Worm (Caenorhabditis elegans): Measurements from ENCODE around the gene W02H3.3.
A peak's percentile ranks its signal among the peaks of the same experiment; 100 is the strongest.

The W02H3.3 gene

ce11 chrX:11059744-11060143 is 38.2 kb downstream of the W02H3.3 start, which contains the start of gene lpr-6:
Gene lpr-6 (plus strand): TSS chrX:11059994.
- TF ChIP-seq tbx-37 (GFP tag; conservative IDR thresholded peaks at IDR 0.05) (no peak), ets-7 (tag; optimal IDR thresholded peaks at IDR 0.05) (no peak), pes-1 (GFP tag; IDR thresholded peaks at IDR 0.05) (no peak), sea-1 (GFP tag; conservative IDR thresholded peaks at IDR 0.05) (no peak), hmbx-1 (tag; optimal IDR thresholded peaks at IDR 0.05) (no peak), tra-4 (tag; optimal IDR thresholded peaks at IDR 0.05) (no peak), B0310.2 (tag; optimal IDR thresholded peaks at IDR 0.05) (no peak), hmg-4 (GFP tag; optimal IDR thresholded peaks at IDR 0.05) (no peak), F13C5.2 (tag; optimal IDR thresholded peaks at IDR 0.05) (no peak), scrt-1 (GFP tag; IDR thresholded peaks at IDR 0.05) (no peak), aly-1 (tag; optimal IDR thresholded peaks at IDR 0.05) (no peak)

ce11 chrX:11057028-11057427 is 41.0 kb downstream of the W02H3.3 start, which contains the start of gene lpr-3:
Gene lpr-3 (plus strand): TSS chrX:11057401.
- TF ChIP-seq F13C5.2 (tag; optimal IDR thresholded peaks at IDR 0.05) (no peak), sea-1 (GFP tag; conservative IDR thresholded peaks at IDR 0.05) (0 out of 2 replicates have a peak, but pooled peaks have one; percentile 21), aly-1 (tag; optimal IDR thresholded peaks at IDR 0.05) (no peak), ets-7 (tag; optimal IDR thresholded peaks at IDR 0.05) (no peak), tbx-37 (GFP tag; conservative IDR thresholded peaks at IDR 0.05) (no peak), hmbx-1 (tag; optimal IDR thresholded peaks at IDR 0.05) (no peak), ama-1 (optimal IDR thresholded peaks at IDR 0.05) (no peak), tbx-11 (GFP tag; IDR thresholded peaks at IDR 0.05) (no peak), hnd-1 (tag; optimal IDR thresholded peaks at IDR 0.05) (no peak), B0310.2 (tag; optimal IDR thresholded peaks at IDR 0.05) (no peak), hmg-4 (GFP tag; optimal IDR thresholded peaks at IDR 0.05) (peak; percentile 34), pes-1 (GFP tag; IDR thresholded peaks at IDR 0.05) (no peak), tra-4 (tag; optimal IDR thresholded peaks at IDR 0.05) (no peak), flt-1 (GFP tag; IDR thresholded peaks at IDR 0.05) (no peak), scrt-1 (GFP tag; IDR thresholded peaks at IDR 0.05) (no peak)

ce11 chrX:11053615-11054014 is 44.4 kb downstream of the W02H3.3 start, which contains the start of gene C09F12.2:
Gene C09F12.2 (plus strand): TSS chrX:11053915.
- TF ChIP-seq ama-1 (optimal IDR thresholded peaks at IDR 0.05) (no peak), tra-4 (tag; optimal IDR thresholded peaks at IDR 0.05) (no peak), tbx-11 (GFP tag; IDR thresholded peaks at IDR 0.05) (no peak), tbx-37 (GFP tag; conservative IDR thresholded peaks at IDR 0.05) (no peak), flt-1 (GFP tag; IDR thresholded peaks at IDR 0.05) (no peak), ceh-36 (tag; optimal IDR thresholded peaks at IDR 0.05) (no peak), aly-1 (tag; optimal IDR thresholded peaks at IDR 0.05) (no peak), F13C5.2 (tag; optimal IDR thresholded peaks at IDR 0.05) (no peak), B0310.2 (tag; optimal IDR thresholded peaks at IDR 0.05) (no peak), ceh-13 (GFP tag; optimal IDR thresholded peaks at IDR 0.05) (no peak), hmg-4 (GFP tag; optimal IDR thresholded peaks at IDR 0.05) (no peak), hnd-1 (tag; optimal IDR thresholded peaks at IDR 0.05) (no peak), sea-1 (GFP tag; conservative IDR thresholded peaks at IDR 0.05) (no peak), pes-1 (GFP tag; IDR thresholded peaks at IDR 0.05) (no peak), ets-7 (tag; optimal IDR thresholded peaks at IDR 0.05) (no peak), scrt-1 (GFP tag; IDR thresholded peaks at IDR 0.05) (no peak)

- no peak for TF ChIP-seq tbx-37 (GFP tag; conservative IDR thresholded peaks at IDR 0.05)
- no peak; the same call in 1 of the 2 replicates for TF ChIP-seq scrt-1 (GFP tag; IDR thresholded peaks at IDR 0.05)
- TF ChIP-seq hnd-1 (tag; optimal IDR thresholded peaks at IDR 0.05): no peak
- TF ChIP-seq hmg-4 (GFP tag; optimal IDR thresholded peaks at IDR 0.05): no peak
- TF ChIP-seq ceh-13 (GFP tag; optimal IDR thresholded peaks at IDR 0.05): no peak
- TF ChIP-seq flt-1 (GFP tag; IDR thresholded peaks at IDR 0.05): no peak
- TF ChIP-seq tbx-11 (GFP tag; IDR thresholded peaks at IDR 0.05): no peak
- no peak for TF ChIP-seq B0310.2 (tag; optimal IDR thresholded peaks at IDR 0.05)
- no peak for TF ChIP-seq F13C5.2 (tag; optimal IDR thresholded peaks at IDR 0.05)
- no peak for TF ChIP-seq ets-7 (tag; optimal IDR thresholded peaks at IDR 0.05)
- no peak for TF ChIP-seq sea-1 (GFP tag; conservative IDR thresholded peaks at IDR 0.05)
- TF ChIP-seq ama-1 (optimal IDR thresholded peaks at IDR 0.05): no peak
- no peak for TF ChIP-seq tra-4 (tag; optimal IDR thresholded peaks at IDR 0.05)
- no peak for TF ChIP-seq aly-1 (tag; optimal IDR thresholded peaks at IDR 0.05)
Measured at ce11 chrX:11050335-11050734, 47.7 kb downstream of the W02H3.3 start.

ce11 chrX:11047183-11047582 is 50.8 kb downstream of the W02H3.3 start, which contains the start of gene clc-1:
Gene clc-1 (plus strand): TSS chrX:11047446.
- TF ChIP-seq tbx-11 (GFP tag; IDR thresholded peaks at IDR 0.05): no peak
- no peak for TF ChIP-seq scrt-1 (GFP tag; IDR thresholded peaks at IDR 0.05)
- no peak for TF ChIP-seq tbx-37 (GFP tag; conservative IDR thresholded peaks at IDR 0.05)
- TF ChIP-seq hnd-1 (tag; optimal IDR thresholded peaks at IDR 0.05): no peak
- no peak for TF ChIP-seq flt-1 (GFP tag; IDR thresholded peaks at IDR 0.05)
- no peak for TF ChIP-seq ceh-13 (GFP tag; optimal IDR thresholded peaks at IDR 0.05)
- TF ChIP-seq ets-7 (tag; optimal IDR thresholded peaks at IDR 0.05): no peak
- TF ChIP-seq ceh-36 (tag; optimal IDR thresholded peaks at IDR 0.05): no peak

Data from whole organism, early embryonic.